Fruit fly (Drosophila melanogaster) Kc167 (cell line): ENCODE data around the gene CG7201.

Experiments
- Myc ChIP-seq: fragments of >200 bp; optimal IDR thresholded peaks from 2 replicates; lab custom pipeline; 2017; ENCODE audit warnings: missing external identifiers
- Sin3A ChIP-seq: fragments of >200 bp; optimal IDR thresholded peaks from 2 replicates; lab custom pipeline; 2018; ENCODE audit warnings: missing external identifiers
- h ChIP-seq: fragments of >200 bp; optimal IDR thresholded peaks from 3 replicates; lab custom pipeline; 2018; ENCODE audit warnings: missing external identifiers
- insv ChIP-seq: fragments of >200 bp; optimal IDR thresholded peaks from 3 replicates; lab custom pipeline; 2018; ENCODE audit warnings: missing external identifiers
- psq ChIP-seq: fragments of >200 bp; optimal IDR thresholded peaks from 2 replicates; lab custom pipeline; 2017; ENCODE audit warnings: missing external identifiers
- ttk ChIP-seq: sonication (Bioruptor generic); optimal IDR thresholded peaks from 2 replicates; lab custom pipeline; 2017; ENCODE audit warnings: missing external identifiers

CG7201 gene

dm6 chr3L:8295227-8295626 is at the start of gene CG7201:
Gene CG7201, minus strand, starts transcription at chr3L:8295327.
- no peak for TF ChIP-seq Myc (lab: Kevin White, UChicago)
- TF ChIP-seq Sin3A (lab: Kevin White, UChicago) = no peak
- no peak for TF ChIP-seq psq
- TF ChIP-seq insv (lab: Kevin White, UChicago) = no peak
- no peak for TF ChIP-seq h (lab: Kevin White, UChicago)
- no peak for TF ChIP-seq ttk (lab: Kevin White, UChicago)

dm6 chr3L:8340264-8341095 is 45.4 kb upstream of the CG7201 start, which contains the start of the genes Prim1 and CG7083:
Gene Prim1, plus strand, starts transcription at chr3L:8340314.
Gene CG7083, plus strand, starts transcription at chr3L:8340785.
- TF ChIP-seq psq (no peak), h (lab: Kevin White, UChicago) (no peak), insv (lab: Kevin White, UChicago) (no peak), ttk (lab: Kevin White, UChicago) (no peak), Sin3A (lab: Kevin White, UChicago) (no peak), Myc (lab: Kevin White, UChicago) (no peak)

- TF ChIP-seq Sin3A (lab: Kevin White, UChicago) (no peak), insv (lab: Kevin White, UChicago) (no peak), ttk (lab: Kevin White, UChicago) (no peak), Myc (lab: Kevin White, UChicago) (no peak), psq (no peak), h (lab: Kevin White, UChicago) (no peak)
Observed at dm6 chr3L:8338921-8339320, 43.8 kb upstream of the CG7201 start, which contains the start of gene Pex2. Gene Pex2, plus strand, starts transcription at chr3L:8339051.

dm6 chr3L:8336372-8336771 is 41.2 kb upstream of the CG7201 start, which contains the start of gene Cpr66Cb:
Gene Cpr66Cb, plus strand, starts transcription at chr3L:8336672.
- TF ChIP-seq h (lab: Kevin White, UChicago) = no peak
- TF ChIP-seq insv (lab: Kevin White, UChicago) = no peak
- TF ChIP-seq psq = no peak
- no peak for TF ChIP-seq Myc (lab: Kevin White, UChicago)
- no peak for TF ChIP-seq ttk (lab: Kevin White, UChicago)
- TF ChIP-seq Sin3A (lab: Kevin White, UChicago) = no peak

- TF ChIP-seq Sin3A (lab: Kevin White, UChicago) (no peak), Myc (lab: Kevin White, UChicago) (no peak), h (lab: Kevin White, UChicago) (no peak), psq (no peak), ttk (lab: Kevin White, UChicago) (no peak), insv (lab: Kevin White, UChicago) (no peak)
Observed at dm6 chr3L:8334338-8334737, 39.2 kb upstream of the CG7201 start.

dm6 chr3L:8333574-8333973 is 38.4 kb upstream of the CG7201 start:
- TF ChIP-seq insv (lab: Kevin White, UChicago) (no peak), h (lab: Kevin White, UChicago) (no peak), Sin3A (lab: Kevin White, UChicago) (no peak), Myc (lab: Kevin White, UChicago) (no peak), psq (no peak), ttk (lab: Kevin White, UChicago) (no peak)

- no peak for TF ChIP-seq insv (lab: Kevin White, UChicago)
- no peak for TF ChIP-seq Sin3A (lab: Kevin White, UChicago)
- TF ChIP-seq Myc (lab: Kevin White, UChicago) = no peak
- no peak for TF ChIP-seq ttk (lab: Kevin White, UChicago)
- TF ChIP-seq psq = no peak
- no peak for TF ChIP-seq h (lab: Kevin White, UChicago)
Observed at dm6 chr3L:8331414-8331813, 36.3 kb upstream of the CG7201 start.

dm6 chr3L:8329005-8329404 is 33.9 kb upstream of the CG7201 start:
- TF ChIP-seq h (lab: Kevin White, UChicago) (no peak), psq (no peak), Myc (lab: Kevin White, UChicago) (no peak), Sin3A (lab: Kevin White, UChicago) (no peak), ttk (lab: Kevin White, UChicago) (no peak), insv (lab: Kevin White, UChicago) (no peak)

- no peak for TF ChIP-seq Sin3A (lab: Kevin White, UChicago)
- no peak for TF ChIP-seq h (lab: Kevin White, UChicago)
- TF ChIP-seq ttk (lab: Kevin White, UChicago) = no peak
- no peak for TF ChIP-seq Myc (lab: Kevin White, UChicago)
- no peak for TF ChIP-seq psq
- no peak for TF ChIP-seq insv (lab: Kevin White, UChicago)
Observed at dm6 chr3L:8328283-8328682, 33.2 kb upstream of the CG7201 start, which contains the start of gene CG34462. Gene CG34462, plus strand, starts transcription at chr3L:8328583.

dm6 chr3L:8325559-8325958 is 30.4 kb upstream of the CG7201 start, which contains the start of gene CG34461:
Gene CG34461, plus strand, starts transcription at chr3L:8325859.
- no peak for TF ChIP-seq h (lab: Kevin White, UChicago)
- no peak for TF ChIP-seq ttk (lab: Kevin White, UChicago)
- no peak for TF ChIP-seq Myc (lab: Kevin White, UChicago)
- TF ChIP-seq Sin3A (lab: Kevin White, UChicago) = no peak
- no peak for TF ChIP-seq insv (lab: Kevin White, UChicago)
- no peak for TF ChIP-seq psq

- TF ChIP-seq Myc (lab: Kevin White, UChicago) (no peak), ttk (lab: Kevin White, UChicago) (no peak), insv (lab: Kevin White, UChicago) (no peak), h (lab: Kevin White, UChicago) (no peak), psq (no peak), Sin3A (lab: Kevin White, UChicago) (no peak)
Observed at dm6 chr3L:8323817-8324216, 28.7 kb upstream of the CG7201 start.
